Fruit fly (Drosophila melanogaster): ENCODE measurements around the gene ovo.

DNA sequence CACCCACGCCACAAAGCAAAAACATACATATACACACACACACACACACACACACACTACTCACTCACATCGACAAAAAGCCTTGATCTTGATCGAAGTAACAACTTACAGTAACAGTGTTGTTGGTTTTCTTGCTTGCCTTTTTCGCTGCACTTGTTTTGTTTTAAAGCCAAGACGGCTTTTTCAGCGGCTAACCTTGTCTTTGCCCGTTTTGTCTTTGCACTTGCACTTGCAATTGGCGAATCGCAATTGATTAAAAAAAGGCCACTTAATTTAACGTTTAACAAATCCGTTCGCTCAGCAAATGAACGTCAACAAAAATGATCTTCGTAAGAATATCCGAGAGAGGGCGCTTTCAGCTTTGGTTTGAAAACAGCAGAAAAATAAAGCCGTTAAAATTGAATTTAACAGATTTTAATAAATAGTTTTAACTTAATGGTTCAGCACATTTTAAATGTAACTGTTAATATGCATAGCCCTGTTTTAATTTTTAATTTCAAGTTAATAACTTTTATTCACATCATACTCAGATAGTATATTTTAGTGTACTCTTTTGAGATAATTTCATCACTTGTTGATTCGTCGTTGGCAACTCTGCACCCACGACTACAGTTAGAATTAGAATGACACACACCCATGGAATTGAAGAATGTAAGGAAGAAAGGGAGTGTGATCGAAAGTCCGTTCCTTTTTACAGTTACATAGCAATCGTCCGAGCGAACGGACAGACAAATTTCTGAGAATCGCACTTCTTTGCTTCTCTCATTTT, 15.7 kb downstream of the ovo start:
- TF ChIP-seq Sox15 (GFP tag; optimal IDR thresholded peaks at IDR 0.05) (no peak), CG16779 (tag; optimal IDR thresholded peaks at IDR 0.05) (no peak), CG6163 (GFP tag; IDR thresholded peaks at IDR 0.05) (no peak), Lpt (GFP tag; optimal IDR thresholded peaks at IDR 0.05) (no peak), ss (GFP tag; optimal IDR thresholded peaks at IDR 0.05) (no peak), CG1621 (tag; optimal IDR thresholded peaks at IDR 0.05) (no peak), CG6854 (GFP tag; optimal IDR thresholded peaks at IDR 0.05) (no peak)

All from whole organism, prepupa.